Fruit fly (Drosophila melanogaster): Measurements from ENCODE around the gene Cpsf6.

The Cpsf6 gene

dm6 chr3L:8308891-8309352 is 6.4 kb downstream of the Cpsf6 start, which contains the start of gene BI-1 (continued):
- no peak for TF ChIP-seq otp (GFP tag; IDR thresholded peaks at IDR 0.05)
- TF ChIP-seq CG2202 (tag; optimal IDR thresholded peaks at IDR 0.05), result no peak
- peak in 1 of 2 experiments; percentile 50 for TF ChIP-seq bsh (GFP tag; optimal IDR thresholded peaks at IDR 0.05)
- no peak for TF ChIP-seq grn (GFP tag; optimal IDR thresholded peaks at IDR 0.05)
- no peak for TF ChIP-seq dmrt99B (tag; optimal IDR thresholded peaks at IDR 0.05)
- no peak for TF ChIP-seq CG10462 (GFP tag; optimal IDR thresholded peaks at IDR 0.05)
- no peak for TF ChIP-seq B-H1 (GFP tag; IDR thresholded peaks at IDR 0.05)
- peak; percentile 62; the same call in 2 of the 3 replicates for TF ChIP-seq dysf (GFP tag; IDR thresholded peaks at IDR 0.05)
- TF ChIP-seq CG12299 (tag; optimal IDR thresholded peaks at IDR 0.05), result peak; percentile 29
- 0 out of 3 replicates have a peak, but pooled peaks have one; percentile 15 for TF ChIP-seq ken (GFP tag; IDR thresholded peaks at IDR 0.05)
- TF ChIP-seq dimm (GFP tag; IDR thresholded peaks at IDR 0.05), result no peak
- TF ChIP-seq Oli (tag; optimal IDR thresholded peaks at IDR 0.05), result peak; percentile 56
- peak; percentile 52 for TF ChIP-seq Hsf (GFP tag; optimal IDR thresholded peaks at IDR 0.05)
- no peak for TF ChIP-seq toy (GFP tag; IDR thresholded peaks at IDR 0.05)
- TF ChIP-seq CG33213 (GFP tag; optimal IDR thresholded peaks at IDR 0.05), result no peak
- TF ChIP-seq CG9876 (GFP tag; optimal IDR thresholded peaks at IDR 0.05), result no peak
- no peak for TF ChIP-seq CG10959 (GFP tag; IDR thresholded peaks at IDR 0.05)
- TF ChIP-seq slp2 (GFP tag; optimal IDR thresholded peaks at IDR 0.05), result no peak
- TF ChIP-seq CG5180 (GFP tag; optimal IDR thresholded peaks at IDR 0.05), result no peak
- TF ChIP-seq Pdp1 (GFP tag; optimal IDR thresholded peaks at IDR 0.05), result peak; percentile 38 to 60
- no peak for TF ChIP-seq bbx (GFP tag; IDR thresholded peaks at IDR 0.05; ENCODE audit: partially characterized antibody)
- TF ChIP-seq onecut (GFP tag; IDR thresholded peaks at IDR 0.05), result no peak; the same call in 1 of the 2 replicates
- TF ChIP-seq Side (GFP tag; optimal IDR thresholded peaks at IDR 0.05), result no peak
- no peak for TF ChIP-seq cas (GFP tag; IDR thresholded peaks at IDR 0.05)
- TF ChIP-seq salm (tag; optimal IDR thresholded peaks at IDR 0.05), result peak; percentile 0
- TF ChIP-seq CG10321 (GFP tag; IDR thresholded peaks at IDR 0.05), result no peak
- TF ChIP-seq oc (tag; optimal IDR thresholded peaks at IDR 0.05), result no peak
- TF ChIP-seq D (optimal IDR thresholded peaks at IDR 0.05), result no peak
- TF ChIP-seq D (GFP tag; optimal IDR thresholded peaks at IDR 0.05), result peak; percentile 44
- TF ChIP-seq grau (tag; optimal IDR thresholded peaks at IDR 0.05), result peak; percentile 79
- no peak for TF ChIP-seq pfk (GFP tag; optimal IDR thresholded peaks at IDR 0.05)
- TF ChIP-seq CG2120 (GFP tag; optimal IDR thresholded peaks at IDR 0.05), result peak; percentile 76
- TF ChIP-seq C15 (GFP tag; IDR thresholded peaks at IDR 0.05), result no peak
- no peak for TF ChIP-seq HLHmδ (GFP tag; optimal IDR thresholded peaks at IDR 0.05)
- no peak for TF ChIP-seq Jarid2 (GFP tag; optimal IDR thresholded peaks at IDR 0.05)
- TF ChIP-seq Hr3 (GFP tag; optimal IDR thresholded peaks at IDR 0.05), result peak; percentile 57
- 0 out of 2 replicates have a peak, but pooled peaks have one; percentile 7 for TF ChIP-seq CG10366 (GFP tag; IDR thresholded peaks at IDR 0.05)
- no peak for TF ChIP-seq Kr (GFP tag; optimal IDR thresholded peaks at IDR 0.05)
- TF ChIP-seq CG13775 (GFP tag; optimal IDR thresholded peaks at IDR 0.05), result peak; percentile 61
- peak; percentile 44 for TF ChIP-seq CG3995 (GFP tag; optimal IDR thresholded peaks at IDR 0.05)
- TF ChIP-seq Atf6 (GFP tag; IDR thresholded peaks at IDR 0.05), result no peak; the same call in 1 of the 2 replicates
- no peak for TF ChIP-seq odd (GFP tag; optimal IDR thresholded peaks at IDR 0.05)
- peak in 1 of 3 experiments; percentile 50 for TF ChIP-seq lola (GFP tag; optimal IDR thresholded peaks at IDR 0.05)
- no peak for TF ChIP-seq br (optimal IDR thresholded peaks at IDR 0.05)
- 0 out of 2 replicates have a peak, but pooled peaks have one; percentile 16 for TF ChIP-seq hbn (GFP tag; IDR thresholded peaks at IDR 0.05; ENCODE audit: partially characterized antibody)
- no peak for TF ChIP-seq Trl (optimal IDR thresholded peaks at IDR 0.05)
- peak; percentile 63 for TF ChIP-seq Trl (GFP tag; optimal IDR thresholded peaks at IDR 0.05)
- TF ChIP-seq Lhr (GFP tag; optimal IDR thresholded peaks at IDR 0.05), result peak; percentile 26
- TF ChIP-seq zen2 (GFP tag; IDR thresholded peaks at IDR 0.05; ENCODE audit: partially characterized antibody), result no peak; the same call in 2 of the 3 replicates

Measured in whole organism, embryonic.